Worm (Caenorhabditis elegans) whole organism, L4 larva: ENCODE results near the gene ifb-2.

ENCODE experiments used
- F49E8.2 ChIP-seq: sonication (generic microtip); optimal IDR thresholded peaks from 2 replicates; lab custom pipeline; 2016; ENCODE audit warnings: missing compliant biosample characterization, mild to moderate bottlenecking, missing genetic modification characterization, borderline replicate concordance
- T26A8.4 ChIP-seq: fragments of 200-800 bp; sonication (Bioruptor generic); IDR thresholded peaks from 2 replicates; pipeline ENCODE4 v1.3.6; 2022; ENCODE audit warnings: missing genetic modification characterization, missing compliant biosample characterization
- Y48G9A.11 ChIP-seq: fragments of 200-800 bp; sonication (Bioruptor generic); IDR thresholded peaks from 2 replicates; pipeline ENCODE4 v1.3.6; 2022; ENCODE audit warnings: missing genetic modification reagents, missing genetic modification characterization, missing compliant biosample characterization
- Y5F2A.4 ChIP-seq: fragments of 200-800 bp; sonication (Bioruptor generic); optimal IDR thresholded peaks from 2 replicates; lab custom pipeline; 2018; ENCODE audit warnings: mild to moderate bottlenecking, missing genetic modification characterization, missing compliant biosample characterization
- ZK337.2 ChIP-seq: fragments of 200-800 bp; sonication (Bioruptor generic); IDR thresholded peaks from 2 replicates; pipeline ENCODE4 v1.3.6; 2022; ENCODE audit warnings: missing genetic modification reagents, missing genetic modification characterization, missing compliant biosample characterization
- aly-2 ChIP-seq: sonication (generic microtip); optimal IDR thresholded peaks from 2 replicates; lab custom pipeline; 2018; ENCODE audit warnings: missing biosample characterization, missing genetic modification characterization
- ceh-44 ChIP-seq: fragments of 200-800 bp; sonication (Bioruptor generic); IDR thresholded peaks from 2 replicates; pipeline ENCODE4 v1.3.6; 2022; ENCODE audit warnings: missing genetic modification reagents, missing genetic modification characterization, missing compliant biosample characterization
- daf-16 ChIP-seq, 3 experiments: sonication (generic microtip); optimal IDR thresholded peaks; 2 replicates each; lab custom pipeline; 2016 to 2017; ENCODE audit warnings: missing genetic modification characterization in 3 of 3, missing genetic modification reagents in 3 of 3, mild to moderate bottlenecking in 2 of 3, missing compliant biosample characterization in 2 of 3, missing biosample characterization in 1 of 3, moderate library complexity in 1 of 3
- dmd-6 ChIP-seq: fragments of 200-800 bp; sonication (Bioruptor generic); IDR thresholded peaks from 2 replicates; pipeline ENCODE4 v1.3.6; 2022; ENCODE audit warnings: missing genetic modification reagents, missing genetic modification characterization, missing compliant biosample characterization
- dve-1 ChIP-seq: sonication (generic microtip); optimal IDR thresholded peaks from 2 replicates; lab custom pipeline; 2017; ENCODE audit warnings: antibody characterized with exemption, mild to moderate bottlenecking, missing genetic modification characterization, missing compliant biosample characterization; ENCODE audit not compliant: insufficient read depth
- hlh-11 ChIP-seq: fragments of 200-800 bp; sonication (Bioruptor generic); optimal IDR thresholded peaks from 2 replicates; lab custom pipeline; 2018; ENCODE audit warnings: mild to moderate bottlenecking, missing genetic modification characterization, missing compliant biosample characterization
- lin-13 ChIP-seq: fragments of 150-350 bp; optimal IDR thresholded peaks from 2 replicates; lab custom pipeline; 2014; ENCODE audit warnings: missing biosample characterization, missing genetic modification reagents, missing genetic modification characterization
- lin-29 ChIP-seq: fragments of 200-800 bp; sonication (Bioruptor generic); IDR thresholded peaks from 2 replicates; pipeline ENCODE4 v1.3.6; 2022; ENCODE audit warnings: missing genetic modification reagents, missing genetic modification characterization, missing compliant biosample characterization
- lin-39 ChIP-seq: fragments of 150-350 bp; optimal IDR thresholded peaks from 2 replicates; lab custom pipeline; 2014; ENCODE audit warnings: missing biosample characterization, missing genetic modification reagents, missing genetic modification characterization
- mdl-1 ChIP-seq, 2 experiments: fragments of 150-350 bp in 1 of 2; sonication (generic microtip) in 1 of 2; optimal IDR thresholded peaks; 2 replicates each; lab custom pipeline; 2014 to 2017; ENCODE audit warnings: missing biosample characterization in 2 of 2, missing genetic modification characterization in 2 of 2
- mes-2 ChIP-seq: sonication (generic microtip); optimal IDR thresholded peaks from 2 replicates; lab custom pipeline; 2016; ENCODE audit warnings: missing genotype, mild to moderate bottlenecking, missing genetic modification characterization, missing compliant biosample characterization; ENCODE audit not compliant: poor library complexity, severe bottlenecking
- nhr-102 ChIP-seq: sonication (generic microtip); optimal IDR thresholded peaks from 2 replicates; lab custom pipeline; 2016; ENCODE audit warnings: mild to moderate bottlenecking, missing genetic modification characterization, moderate library complexity, missing compliant biosample characterization
- nhr-28 ChIP-seq: fragments of 150-350 bp; optimal IDR thresholded peaks from 2 replicates; lab custom pipeline; 2014; ENCODE audit warnings: missing biosample characterization, missing genetic modification characterization
- nhr-48 ChIP-seq: sonication (generic microtip); optimal IDR thresholded peaks from 2 replicates; lab custom pipeline; 2016; ENCODE audit warnings: mild to moderate bottlenecking, missing genetic modification characterization, missing compliant biosample characterization
- php-3 ChIP-seq: fragments of 200-800 bp; sonication (Bioruptor generic); IDR thresholded peaks from 2 replicates; pipeline ENCODE4 v1.3.6; 2022; ENCODE audit warnings: missing genetic modification reagents, missing genetic modification characterization, missing compliant biosample characterization
- pqm-1 ChIP-seq: sonication (generic microtip); optimal IDR thresholded peaks from 2 replicates; lab custom pipeline; 2017; ENCODE audit warnings: missing biosample characterization, missing genetic modification characterization
- saeg-2 ChIP-seq: fragments of 200-800 bp; sonication (Bioruptor generic); IDR thresholded peaks from 2 replicates; pipeline ENCODE4 v1.3.6; 2022; ENCODE audit warnings: missing genetic modification reagents, missing genetic modification characterization, missing compliant biosample characterization
- unc-130 ChIP-seq: sonication (generic microtip); optimal IDR thresholded peaks from 2 replicates; lab custom pipeline; 2016; ENCODE audit warnings: missing genetic modification reagents, missing genetic modification characterization, missing compliant biosample characterization
- unc-62 ChIP-seq, 3 experiments: fragments of 150-350 bp in 1 of 3; sonication (generic microtip); optimal IDR thresholded peaks in 2 of 3; peaks in 1 of 3; 1 replicate in 1 of 3; 2 replicates in 2 of 3; lab custom pipeline; 2014 to 2017; ENCODE audit warnings: missing biosample characterization in 3 of 3, missing genetic modification characterization in 3 of 3, missing genetic modification reagents in 3 of 3, missing genotype in 1 of 3
- zfp-3 ChIP-seq: fragments of 200-800 bp; sonication (Bioruptor generic); conservative IDR thresholded peaks from 2 replicates; pipeline ENCODE4 v1.3.6; 2022; ENCODE audit warnings: missing genetic modification reagents, missing genetic modification characterization, missing compliant biosample characterization
- ztf-7 ChIP-seq: fragments of 150-350 bp; optimal IDR thresholded peaks from 2 replicates; lab custom pipeline; 2014; ENCODE audit warnings: missing biosample characterization, missing genetic modification characterization

ifb-2 gene

ce11 chrII:5735744-5736143, 14.2 kb upstream of the ifb-2 start:
- TF ChIP-seq lin-29 (GFP tag; lab: Robert Waterston, UW), result no peak
- TF ChIP-seq unc-62 (GFP tag; optimal IDR thresholded peaks at IDR 0.05 in 1 of 2; lab: Kevin White, UChicago), result peak in 1 of 2 experiments; percentile 1
- no peak for TF ChIP-seq unc-62 (tag; optimal IDR thresholded peaks at IDR 0.05; lab: Kevin White, UChicago)

ce11 chrII:5736599-5736998, 13.4 kb upstream of the ifb-2 start:
- no peak for TF ChIP-seq saeg-2
- peak in 1 of 2 experiments; percentile 97 for TF ChIP-seq unc-62 (GFP tag; optimal IDR thresholded peaks at IDR 0.05 in 1 of 2; lab: Kevin White, UChicago)
- TF ChIP-seq unc-62 (tag; optimal IDR thresholded peaks at IDR 0.05; lab: Kevin White, UChicago), result no peak

- TF ChIP-seq nhr-28 (no peak), lin-39 (tag; lab: Kevin White, UChicago) (no peak)
Observed at ce11 chrII:5738795-5739194, 11.2 kb upstream of the ifb-2 start, which contains the start of gene hlh-14. Gene hlh-14, minus strand, starts transcription at chrII:5738895.

- TF ChIP-seq T26A8.4 (GFP tag; lab: Robert Waterston, UW) (no peak), pqm-1 (tag; lab: Kevin White, UChicago) (peak; percentile 71), Y5F2A.4 (GFP tag; lab: Kevin White, UChicago) (no peak), F49E8.2 (no peak), dmd-6 (0 out of 2 replicates have a peak, but pooled peaks have one; percentile 9), ceh-44 (GFP tag; lab: Robert Waterston, UW) (no peak), ZK337.2 (GFP tag; lab: Robert Waterston, UW) (no peak), unc-130 (GFP tag; lab: Kevin White, UChicago) (no peak), mdl-1 (tag; optimal IDR thresholded peaks at IDR 0.05; lab: Kevin White, UChicago) (no peak)
Observed at ce11 chrII:5742767-5743166, 7.2 kb upstream of the ifb-2 start.

ce11 chrII:5744342-5744741, 5.6 kb upstream of the ifb-2 start:
- TF ChIP-seq pqm-1 (tag; lab: Kevin White, UChicago), result peak; percentile 52
- TF ChIP-seq zfp-3 (GFP tag; lab: Robert Waterston, UW), result no peak
- TF ChIP-seq mes-2, result no peak
- TF ChIP-seq dmd-6, result peak; percentile 55
- TF ChIP-seq lin-29 (GFP tag; lab: Robert Waterston, UW), result no peak
- TF ChIP-seq php-3 (GFP tag; lab: Robert Waterston, UW), result no peak
- TF ChIP-seq ceh-44 (GFP tag; lab: Robert Waterston, UW), result no peak
- TF ChIP-seq dve-1 (tag; lab: Kevin White, UChicago), result peak; percentile 59
- no peak for TF ChIP-seq nhr-102 (tag; lab: Kevin White, UChicago)

ce11 chrII:5745088-5745487, 4.9 kb upstream of the ifb-2 start, which contains the start of gene F10C1.9:
Gene F10C1.9, minus strand, starts transcription at chrII:5745284.
- TF ChIP-seq aly-2 (tag; lab: Kevin White, UChicago) (no peak), dmd-6 (0 out of 2 replicates have a peak, but pooled peaks have one; percentile 17)

- TF ChIP-seq ZK337.2 (GFP tag; lab: Robert Waterston, UW), result no peak
- TF ChIP-seq hlh-11 (tag; lab: Kevin White, UChicago), result peak; percentile 30
- no peak for TF ChIP-seq lin-13 (GFP tag; lab: Kevin White, UChicago)
- TF ChIP-seq nhr-48 (tag; lab: Kevin White, UChicago), result no peak
- no peak for TF ChIP-seq aly-2 (tag; lab: Kevin White, UChicago)
- TF ChIP-seq pqm-1 (tag; lab: Kevin White, UChicago), result peak; percentile 73
- no peak for TF ChIP-seq Y48G9A.11 (GFP tag; lab: Robert Waterston, UW)
- TF ChIP-seq ztf-7 (tag; lab: Kevin White, UChicago), result no peak
- no peak for TF ChIP-seq daf-16 (GFP tag; optimal IDR thresholded peaks at IDR 0.05; lab: Kevin White, UChicago)
- TF ChIP-seq daf-16 (tag; optimal IDR thresholded peaks at IDR 0.05; lab: Kevin White, UChicago), result peak; percentile 27
- peak; percentile 72 for TF ChIP-seq nhr-28
- TF ChIP-seq dmd-6, result peak; percentile 21; the same call in 1 of the 2 replicates
Observed at ce11 chrII:5747312-5747711, 2.7 kb upstream of the ifb-2 start.
